Fruit fly (Drosophila melanogaster): ENCODE measurements around the gene Fur2.

dm6 chrX:16323536-16323935, 49.4 kb upstream of the Fur2 start:
- TF ChIP-seq CTCF (optimal IDR thresholded peaks at IDR 0.05): no peak
- TF ChIP-seq CG8478 (optimal IDR thresholded peaks at IDR 0.05): no peak
